Fruit fly (Drosophila melanogaster) whole organism, embryonic: ENCODE measurements around the gene CG32388.

ENCODE experiments used
- Atf-2 ChIP-seq: fragments of 200-800 bp; sonication (Bioruptor generic); optimal IDR thresholded peaks from 2 replicates; lab custom pipeline; 2016; ENCODE audit warnings: missing biosample characterization, missing genetic modification characterization
- CG10209 ChIP-seq: fragments of 200-800 bp; sonication (Bioruptor generic); optimal IDR thresholded peaks from 3 replicates; lab custom pipeline; 2017; ENCODE audit warnings: missing biosample characterization, mild to moderate bottlenecking, missing genetic modification characterization, missing genetic modification reagents
- CG10979 ChIP-seq: fragments of 200-800 bp; sonication (Bioruptor generic); optimal IDR thresholded peaks from 2 replicates; lab custom pipeline; 2018; ENCODE audit warnings: missing biosample characterization, mild to moderate bottlenecking, missing genetic modification characterization, moderate library complexity
- CG11093 ChIP-seq: fragments of 200-800 bp; sonication (Bioruptor generic); IDR thresholded peaks from 3 replicates; pipeline ENCODE4 v1.3.6; 2022; ENCODE audit warnings: missing biosample characterization, missing genetic modification characterization
- CG11560 ChIP-seq: fragments of 200-800 bp; sonication (Bioruptor generic); IDR thresholded peaks from 3 replicates; pipeline ENCODE4 v1.3.6; 2022; ENCODE audit warnings: missing biosample characterization, missing genetic modification characterization
- CG12236 ChIP-seq: fragments of 200-800 bp; sonication (Bioruptor generic); optimal IDR thresholded peaks from 2 replicates; lab custom pipeline; 2016; ENCODE audit warnings: missing biosample characterization, missing genetic modification characterization
- CG13296 ChIP-seq: fragments of 200-800 bp; sonication (Bioruptor generic); optimal IDR thresholded peaks from 3 replicates; lab custom pipeline; 2018; ENCODE audit warnings: missing biosample characterization, mild to moderate bottlenecking, missing genetic modification characterization
- CG13424 ChIP-seq: fragments of 200-800 bp; sonication (Bioruptor generic); optimal IDR thresholded peaks from 2 replicates; lab custom pipeline; 2019; ENCODE audit warnings: missing biosample characterization, mild to moderate bottlenecking, missing genetic modification characterization, moderate library complexity
- CG15011 ChIP-seq: fragments of 200-800 bp; sonication (Bioruptor generic); optimal IDR thresholded peaks from 3 replicates; lab custom pipeline; 2018; ENCODE audit warnings: missing biosample characterization, mild to moderate bottlenecking, missing genetic modification characterization
- CG1647 ChIP-seq: fragments of 200-800 bp; sonication (Bioruptor generic); optimal IDR thresholded peaks from 3 replicates; lab custom pipeline; 2016; ENCODE audit warnings: missing biosample characterization, missing genetic modification characterization
- CG17186 ChIP-seq: fragments of 200-800 bp; sonication (Bioruptor generic); optimal IDR thresholded peaks from 3 replicates; lab custom pipeline; 2017; ENCODE audit warnings: missing biosample characterization, missing genetic modification reagents, missing genetic modification characterization
- CG17829 ChIP-seq: fragments of 200-800 bp; optimal IDR thresholded peaks from 2 replicates; lab custom pipeline; 2019; ENCODE audit warnings: missing biosample characterization, mild to moderate bottlenecking, missing genetic modification characterization, moderate library complexity
- CG3065 ChIP-seq: fragments of 200-800 bp; sonication (Bioruptor generic); optimal IDR thresholded peaks from 2 replicates; lab custom pipeline; 2016; ENCODE audit warnings: missing biosample characterization, missing genetic modification characterization
- CG33213 ChIP-seq: fragments of 200-800 bp; sonication (Bioruptor generic); optimal IDR thresholded peaks from 3 replicates; lab custom pipeline; 2016; ENCODE audit warnings: missing biosample characterization, missing genetic modification characterization
- CG34422 ChIP-seq: fragments of 200-800 bp; sonication (Bioruptor generic); IDR thresholded peaks from 3 replicates; pipeline ENCODE4 v1.3.6; 2022; ENCODE audit warnings: missing biosample characterization, missing genetic modification characterization
- CG6175 ChIP-seq: fragments of 200-800 bp; sonication (Bioruptor generic); IDR thresholded peaks from 3 replicates; pipeline ENCODE4 v1.3.6; 2022; ENCODE audit warnings: missing biosample characterization, missing genetic modification characterization
- CG7928 ChIP-seq: fragments of 200-800 bp; sonication (Bioruptor generic); optimal IDR thresholded peaks from 2 replicates; lab custom pipeline; 2017; ENCODE audit warnings: missing biosample characterization, mild to moderate bottlenecking, missing genetic modification characterization
- CG8388 ChIP-seq: fragments of 200-800 bp; sonication (Bioruptor generic); optimal IDR thresholded peaks from 2 replicates; lab custom pipeline; 2019; ENCODE audit warnings: missing biosample characterization, mild to moderate bottlenecking, missing genetic modification characterization, moderate library complexity
- CG8924 ChIP-seq: fragments of 200-800 bp; optimal IDR thresholded peaks from 3 replicates; lab custom pipeline; 2019; ENCODE audit warnings: missing biosample characterization, mild to moderate bottlenecking, missing genetic modification characterization, moderate library complexity
- CG9437 ChIP-seq: fragments of 200-800 bp; sonication (Bioruptor generic); optimal IDR thresholded peaks from 2 replicates; lab custom pipeline; 2018; ENCODE audit warnings: missing biosample characterization, mild to moderate bottlenecking, missing genetic modification characterization
- Doc2 ChIP-seq: fragments of 200-800 bp; sonication (Bioruptor generic); IDR thresholded peaks from 2 replicates; pipeline ENCODE4 v1.3.6; 2022; ENCODE audit warnings: missing biosample characterization, missing genetic modification characterization
- GATAe ChIP-seq: fragments of 200-800 bp; sonication (Bioruptor generic); conservative IDR thresholded peaks from 2 replicates; pipeline ENCODE4 v1.3.6; 2022; ENCODE audit warnings: missing biosample characterization, missing genetic modification characterization
- Hey ChIP-seq: fragments of 200-800 bp; sonication (Bioruptor generic); optimal IDR thresholded peaks from 3 replicates; lab custom pipeline; 2018; ENCODE audit warnings: missing biosample characterization, mild to moderate bottlenecking, missing genetic modification characterization
- Sox100B ChIP-seq: fragments of 200-800 bp; sonication (Bioruptor generic); optimal IDR thresholded peaks from 3 replicates; lab custom pipeline; 2018; ENCODE audit warnings: missing biosample characterization, mild to moderate bottlenecking, missing genetic modification characterization
- Trl ChIP-seq, 3 experiments: fragments of >200 bp in 2 of 3; fragments of 200-800 bp in 1 of 3; sonication (Bioruptor generic) in 1 of 3; optimal IDR thresholded peaks; 2 replicates in 1 of 3; 3 replicates in 2 of 3; lab custom pipeline; 2016 to 2017; ENCODE audit warnings: missing biosample characterization in 1 of 3, missing genetic modification characterization in 1 of 3
- ato ChIP-seq: fragments of 200-800 bp; sonication (Bioruptor generic); IDR thresholded peaks from 2 replicates; pipeline ENCODE4 v1.3.6; 2022; ENCODE audit warnings: missing biosample characterization, missing genetic modification characterization; ENCODE audit not compliant: partially characterized antibody
- br ChIP-seq: fragments of >200 bp; optimal IDR thresholded peaks from 2 replicates; lab custom pipeline; 2017
- croc ChIP-seq: fragments of 200-800 bp; sonication (Bioruptor generic); conservative IDR thresholded peaks from 3 replicates; pipeline ENCODE4 v1.3.6; 2022; ENCODE audit warnings: missing biosample characterization, missing genetic modification characterization
- crp ChIP-seq, 2 experiments: fragments of 200-800 bp; sonication (Bioruptor generic); optimal IDR thresholded peaks; 2 replicates in 1 of 2; 3 replicates in 1 of 2; lab custom pipeline; 2017; ENCODE audit warnings: missing biosample characterization in 2 of 2, missing genetic modification characterization in 2 of 2, mild to moderate bottlenecking in 1 of 2, moderate library complexity in 1 of 2
- danr ChIP-seq: fragments of 200-800 bp; sonication (Bioruptor generic); IDR thresholded peaks from 2 replicates; pipeline ENCODE4 v1.3.6; 2022; ENCODE audit warnings: missing biosample characterization, missing genetic modification characterization
- dati ChIP-seq: fragments of 200-800 bp; sonication (Bioruptor generic); IDR thresholded peaks from 2 replicates; pipeline ENCODE4 v1.3.6; 2022; ENCODE audit warnings: missing biosample characterization, missing genetic modification characterization
- fd102C ChIP-seq: fragments of 200-800 bp; sonication (Bioruptor generic); optimal IDR thresholded peaks from 2 replicates; lab custom pipeline; 2018; ENCODE audit warnings: missing biosample characterization, mild to moderate bottlenecking, missing genetic modification characterization, moderate library complexity
- lilli ChIP-seq: fragments of 200-800 bp; sonication (Bioruptor generic); optimal IDR thresholded peaks from 3 replicates; lab custom pipeline; 2016; ENCODE audit warnings: missing biosample characterization, missing genetic modification characterization
- mam ChIP-seq: fragments of 200-800 bp; sonication (Bioruptor generic); optimal IDR thresholded peaks from 3 replicates; lab custom pipeline; 2016; ENCODE audit warnings: missing biosample characterization, missing genetic modification characterization
- oc ChIP-seq: fragments of 200-800 bp; sonication (Bioruptor generic); optimal IDR thresholded peaks from 2 replicates; lab custom pipeline; 2018; ENCODE audit warnings: missing biosample characterization, mild to moderate bottlenecking, missing genetic modification characterization, moderate library complexity
- onecut ChIP-seq: fragments of 200-800 bp; sonication (Bioruptor generic); IDR thresholded peaks from 2 replicates; pipeline ENCODE4 v1.3.6; 2022; ENCODE audit warnings: missing biosample characterization, missing genetic modification characterization
- org-1 ChIP-seq: fragments of 200-800 bp; sonication (Bioruptor generic); optimal IDR thresholded peaks from 2 replicates; lab custom pipeline; 2017; ENCODE audit warnings: missing biosample characterization, missing genetic modification characterization
- psq ChIP-seq: fragments of 200-800 bp; sonication (Bioruptor generic); optimal IDR thresholded peaks from 2 replicates; lab custom pipeline; 2017; ENCODE audit warnings: missing biosample characterization, missing genetic modification characterization
- slou ChIP-seq: fragments of 200-800 bp; sonication (Bioruptor generic); optimal IDR thresholded peaks from 3 replicates; lab custom pipeline; 2016; ENCODE audit warnings: missing biosample characterization, missing genetic modification characterization
- sob ChIP-seq: fragments of 200-800 bp; sonication (Bioruptor generic); IDR thresholded peaks from 2 replicates; pipeline ENCODE4 v1.3.6; 2022; ENCODE audit warnings: missing biosample characterization, missing genetic modification characterization
- sr ChIP-seq: fragments of 200-800 bp; sonication (Bioruptor generic); IDR thresholded peaks from 3 replicates; pipeline ENCODE4 v1.3.6; 2022; ENCODE audit warnings: missing biosample characterization, missing genetic modification characterization
- tap ChIP-seq: fragments of 200-800 bp; optimal IDR thresholded peaks from 3 replicates; lab custom pipeline; 2019; ENCODE audit warnings: missing biosample characterization, mild to moderate bottlenecking, missing genetic modification characterization, moderate library complexity
- tna ChIP-seq: fragments of 200-800 bp; sonication (Bioruptor generic); IDR thresholded peaks from 2 replicates; pipeline ENCODE4 v1.3.6; 2022; ENCODE audit warnings: missing biosample characterization, missing genetic modification characterization; ENCODE audit not compliant: partially characterized antibody
- ttk ChIP-seq: fragments of 200-800 bp; sonication (Bioruptor generic); IDR thresholded peaks from 2 replicates; pipeline ENCODE4 v2.1.2; 2022; ENCODE audit warnings: missing biosample characterization, missing genetic modification characterization
- twi ChIP-seq: fragments of 200-800 bp; optimal IDR thresholded peaks from 2 replicates; lab custom pipeline; 2019; ENCODE audit warnings: missing biosample characterization, mild to moderate bottlenecking, missing genetic modification characterization, moderate library complexity
- zfh2 ChIP-seq: fragments of 200-800 bp; sonication (Bioruptor generic); optimal IDR thresholded peaks from 2 replicates; lab custom pipeline; 2016; ENCODE audit warnings: missing biosample characterization, missing genetic modification characterization

The CG32388 gene

dm6 chr3L:6972367-6972766 is 12.0 kb downstream of the CG32388 start, which contains the start of gene CG10063:
CG10063 (minus strand) TSS chr3L:6972467.
- no peak for TF ChIP-seq slou (GFP tag; lab: Kevin White, UChicago)
- TF ChIP-seq oc (tag; lab: Kevin White, UChicago), result no peak
- no peak for TF ChIP-seq Hey
- TF ChIP-seq CG9437, result no peak
- TF ChIP-seq dati (GFP tag; lab: Robert Waterston, UW), result no peak
- TF ChIP-seq crp (GFP tag; optimal IDR thresholded peaks at IDR 0.05; lab: Kevin White, UChicago), result no peak
- no peak for TF ChIP-seq CG15011 (GFP tag; lab: Kevin White, UChicago)
- TF ChIP-seq CG3065 (GFP tag; lab: Kevin White, UChicago), result no peak
- TF ChIP-seq GATAe (GFP tag; lab: Robert Waterston, UW), result no peak
- TF ChIP-seq danr, result no peak
- no peak for TF ChIP-seq tap (tag; lab: Kevin White, UChicago)
- TF ChIP-seq, all 482 proteins: peak for 0

- TF ChIP-seq CG1647 (GFP tag; lab: Kevin White, UChicago) (no peak), CG11093 (GFP tag; lab: Robert Waterston, UW) (no peak), CG13296 (no peak)
Measured at dm6 chr3L:6971298-6971697, 13.1 kb downstream of the CG32388 start.

dm6 chr3L:6968961-6969814 is 15.2 kb downstream of the CG32388 start, which contains the start of the genes Mis12 and CG9953:
Mis12 (minus strand) TSS chr3L:6969048.
CG9953 (plus strand) TSS chr3L:6969658.
- TF ChIP-seq CG33213 (GFP tag; lab: Kevin White, UChicago) (no peak), CG10979 (tag; lab: Kevin White, UChicago) (peak; percentile 15), tna (no peak), CG10209 (peak; percentile 32), CG6175 (GFP tag; lab: Robert Waterston, UW) (no peak), org-1 (GFP tag; lab: Kevin White, UChicago) (no peak), CG17186 (GFP tag; lab: Kevin White, UChicago) (no peak), Hey (no peak), CG13424 (tag; lab: Kevin White, UChicago) (peak; percentile 50), ttk (GFP tag; lab: Robert Waterston, UW) (peak; percentile 62), CG15011 (GFP tag; lab: Kevin White, UChicago) (no peak), CG8388 (GFP tag; lab: Kevin White, UChicago) (no peak), Atf-2 (GFP tag; lab: Kevin White, UChicago) (no peak), zfh2 (GFP tag; lab: Kevin White, UChicago) (peak; percentile 14), CG8924 (tag; lab: Kevin White, UChicago) (peak; percentile 57), CG34422 (GFP tag; lab: Robert Waterston, UW) (0 out of 3 replicates have a peak, but pooled peaks have one; percentile 30), mam (no peak), onecut (GFP tag; lab: Robert Waterston, UW) (0 out of 2 replicates have a peak, but pooled peaks have one; percentile 19), fd102C (GFP tag; lab: Kevin White, UChicago) (no peak), ato (GFP tag; lab: Robert Waterston, UW) (no peak), CG17829 (tag; lab: Kevin White, UChicago) (peak; percentile 23), twi (peak; percentile 42), CG12236 (GFP tag; lab: Kevin White, UChicago) (no peak), tap (tag; lab: Kevin White, UChicago) (no peak), sr (GFP tag; lab: Robert Waterston, UW) (no peak), sob (GFP tag; lab: Robert Waterston, UW) (no peak), CG7928 (GFP tag; lab: Kevin White, UChicago) (no peak), psq (GFP tag; lab: Kevin White, UChicago) (no peak), br (lab: Kevin White, UChicago) (no peak), CG11560 (tag; lab: Robert Waterston, UW) (no peak), Doc2 (GFP tag; lab: Robert Waterston, UW) (no peak), croc (GFP tag; lab: Robert Waterston, UW) (no peak), lilli (GFP tag; lab: Kevin White, UChicago) (peak; percentile 47), Trl (optimal IDR thresholded peaks at IDR 0.05; lab: Kevin White, UChicago) (no peak), Trl (GFP tag; optimal IDR thresholded peaks at IDR 0.05; lab: Kevin White, UChicago) (no peak), Sox100B (GFP tag; lab: Kevin White, UChicago) (peak; percentile 47)
